Worm (Caenorhabditis elegans) whole organism, young adult: ENCODE measurements around the gene srh-61.

ENCODE experiments used
- B0019.2 ChIP-seq: fragments of 200-800 bp; sonication (Bioruptor generic); conservative IDR thresholded peaks from 2 replicates; pipeline ENCODE4 v1.3.6; 2022; ENCODE audit warnings: missing genetic modification reagents, missing genetic modification characterization, missing compliant biosample characterization
- B0336.3 ChIP-seq: fragments of 200-800 bp; sonication (Bioruptor generic); IDR thresholded peaks from 2 replicates; pipeline ENCODE4 v1.3.6; 2022; ENCODE audit warnings: missing genetic modification characterization, missing compliant biosample characterization
- C17E4.6 ChIP-seq: fragments of 200-800 bp; sonication (Bioruptor generic); IDR thresholded peaks from 2 replicates; pipeline ENCODE4 v1.3.6; 2022; ENCODE audit warnings: missing genetic modification reagents, missing genetic modification characterization, missing compliant biosample characterization
- F10E7.11 ChIP-seq: sonication (generic microtip); optimal IDR thresholded peaks from 2 replicates; lab custom pipeline; 2017; ENCODE audit warnings: mild to moderate bottlenecking, missing genetic modification characterization, moderate library complexity, missing compliant biosample characterization
- F49E8.2 ChIP-seq: sonication (generic microtip); optimal IDR thresholded peaks from 3 replicates; lab custom pipeline; 2017; ENCODE audit warnings: missing genetic modification characterization, mild to moderate bottlenecking, missing compliant biosample characterization, antibody characterized with exemption, moderate library complexity; ENCODE audit not compliant: insufficient read depth
- F55B11.4 ChIP-seq: sonication (generic microtip); optimal IDR thresholded peaks from 2 replicates; lab custom pipeline; 2016; ENCODE audit warnings: missing compliant biosample characterization, missing genetic modification characterization, borderline replicate concordance; ENCODE audit not compliant: insufficient read depth
- F57C9.4 ChIP-seq: sonication (generic microtip); optimal IDR thresholded peaks from 2 replicates; lab custom pipeline; 2017; ENCODE audit warnings: mild to moderate bottlenecking, missing genetic modification characterization, missing compliant biosample characterization
- Y53G8AR.9 ChIP-seq: fragments of 200-800 bp; sonication (Bioruptor generic); conservative IDR thresholded peaks from 2 replicates; pipeline ENCODE4 v1.3.6; 2022; ENCODE audit warnings: missing genetic modification reagents, missing genetic modification characterization, missing compliant biosample characterization
- Y56A3A.18 ChIP-seq: fragments of 200-800 bp; sonication (Bioruptor generic); IDR thresholded peaks from 2 replicates; pipeline ENCODE4 v1.3.6; 2022; ENCODE audit warnings: missing genetic modification reagents, missing genetic modification characterization, missing compliant biosample characterization
- Y67H2A.10 ChIP-seq: fragments of 200-800 bp; sonication (Bioruptor generic); conservative IDR thresholded peaks from 2 replicates; pipeline ENCODE4 v1.3.6; 2022; ENCODE audit warnings: missing genetic modification reagents, missing genetic modification characterization, missing compliant biosample characterization
- ama-1 ChIP-seq, 3 experiments: fragments of 150-350 bp in 1 of 3; sonication (generic microtip) in 2 of 3; optimal IDR thresholded peaks; 2 replicates each; lab custom pipeline; 2014 to 2018; ENCODE audit warnings: missing biosample characterization in 2 of 3, missing genetic modification characterization in 2 of 3, missing genetic modification reagents in 2 of 3
- attf-5 ChIP-seq: fragments of 200-800 bp; sonication (Bioruptor generic); optimal IDR thresholded peaks from 2 replicates; lab custom pipeline; 2018; ENCODE audit warnings: mild to moderate bottlenecking, missing genetic modification characterization, missing compliant biosample characterization
- attf-6 ChIP-seq: fragments of 200-800 bp; sonication (Bioruptor generic); IDR thresholded peaks from 2 replicates; pipeline ENCODE4 v1.3.6; 2022; ENCODE audit warnings: missing genetic modification reagents, missing genetic modification characterization, missing compliant biosample characterization
- ceh-40 ChIP-seq: fragments of 200-800 bp; sonication (Bioruptor generic); IDR thresholded peaks from 2 replicates; pipeline ENCODE4 v1.3.6; 2022; ENCODE audit warnings: missing genetic modification characterization, missing compliant biosample characterization
- ceh-79 ChIP-seq: sonication (generic microtip); optimal IDR thresholded peaks from 2 replicates; lab custom pipeline; 2017; ENCODE audit warnings: mild to moderate bottlenecking, missing genetic modification characterization, missing compliant biosample characterization
- dpff-1 ChIP-seq: sonication (generic microtip); optimal IDR thresholded peaks from 2 replicates; lab custom pipeline; 2017; ENCODE audit warnings: mild to moderate bottlenecking, missing genetic modification characterization, missing compliant biosample characterization
- ekl-4 ChIP-seq: fragments of 200-800 bp; sonication (Bioruptor generic); IDR thresholded peaks from 2 replicates; pipeline ENCODE4 v1.3.6; 2022; ENCODE audit warnings: missing genetic modification reagents, missing genetic modification characterization, missing compliant biosample characterization
- hlh-26 ChIP-seq: fragments of 200-800 bp; sonication (Bioruptor generic); conservative IDR thresholded peaks from 2 replicates; pipeline ENCODE4 v1.3.6; 2022; ENCODE audit warnings: missing genetic modification reagents, missing genetic modification characterization, missing compliant biosample characterization
- hrde-1 ChIP-seq: sonication (generic microtip); optimal IDR thresholded peaks from 2 replicates; lab custom pipeline; 2016; ENCODE audit warnings: missing genetic modification characterization, mild to moderate bottlenecking, missing compliant biosample characterization, moderate library complexity, missing genotype, missing genetic modification reagents, borderline replicate concordance
- let-526 ChIP-seq: fragments of 200-800 bp; sonication (Bioruptor generic); IDR thresholded peaks from 2 replicates; pipeline ENCODE4 v1.3.6; 2022; ENCODE audit warnings: missing genetic modification reagents, missing genetic modification characterization, missing compliant biosample characterization
- let-607 ChIP-seq, 2 experiments: fragments of 200-800 bp in 1 of 2; sonication (Bioruptor generic) in 1 of 2; sonication (generic microtip) in 1 of 2; optimal IDR thresholded peaks; 2 replicates each; lab custom pipeline; 2016 to 2018; ENCODE audit warnings: mild to moderate bottlenecking in 2 of 2, missing compliant biosample characterization in 2 of 2, missing genetic modification characterization in 2 of 2, moderate library complexity in 2 of 2, missing genotype in 1 of 2
- lin-54 ChIP-seq: fragments of 200-800 bp; sonication (Bioruptor generic); optimal IDR thresholded peaks from 2 replicates; lab custom pipeline; 2018; ENCODE audit warnings: mild to moderate bottlenecking, missing genetic modification characterization, missing compliant biosample characterization
- lir-1 ChIP-seq: fragments of 200-800 bp; sonication (Bioruptor generic); conservative IDR thresholded peaks from 2 replicates; pipeline ENCODE4 v1.3.6; 2022; ENCODE audit warnings: missing genetic modification reagents, missing genetic modification characterization, missing compliant biosample characterization
- madf-10 ChIP-seq: sonication (generic microtip); optimal IDR thresholded peaks from 2 replicates; lab custom pipeline; 2016; ENCODE audit warnings: mild to moderate bottlenecking, missing genetic modification characterization, missing compliant biosample characterization
- madf-8 ChIP-seq: fragments of 200-800 bp; sonication (Bioruptor generic); conservative IDR thresholded peaks from 2 replicates; pipeline ENCODE4 v1.3.6; 2022; ENCODE audit warnings: missing genetic modification reagents, missing genetic modification characterization, missing compliant biosample characterization
- mel-28 ChIP-seq: sonication (generic microtip); optimal IDR thresholded peaks from 2 replicates; lab custom pipeline; 2016; ENCODE audit warnings: borderline replicate concordance, mild to moderate bottlenecking, missing genetic modification characterization, missing compliant biosample characterization
- mes-4 ChIP-seq: sonication (generic microtip); optimal IDR thresholded peaks from 2 replicates; lab custom pipeline; 2016; ENCODE audit warnings: missing genotype, missing genetic modification characterization, missing compliant biosample characterization
- nhr-27 ChIP-seq: fragments of 200-800 bp; sonication (Bioruptor generic); optimal IDR thresholded peaks from 2 replicates; lab custom pipeline; 2018; ENCODE audit warnings: mild to moderate bottlenecking, missing genetic modification characterization, moderate library complexity, missing compliant biosample characterization
- nhr-80 ChIP-seq: sonication (generic microtip); optimal IDR thresholded peaks from 2 replicates; lab custom pipeline; 2016; ENCODE audit warnings: missing genetic modification characterization, missing compliant biosample characterization
- repo-1 ChIP-seq: sonication (generic microtip); optimal IDR thresholded peaks from 2 replicates; lab custom pipeline; 2017; ENCODE audit warnings: mild to moderate bottlenecking, missing genetic modification characterization, missing compliant biosample characterization
- sdz-38 ChIP-seq: sonication (generic microtip); optimal IDR thresholded peaks from 2 replicates; lab custom pipeline; 2016; ENCODE audit warnings: missing genotype, missing genetic modification characterization, missing compliant biosample characterization
- snpc-4 ChIP-seq, 5 experiments: fragments of 150-350 bp in 1 of 5; sonication (generic microtip) in 4 of 5; optimal IDR thresholded peaks; 2 replicates each; lab custom pipeline; 2014 to 2018; ENCODE audit warnings: missing genetic modification characterization in 5 of 5, missing biosample characterization in 3 of 5, antibody characterized with exemption in 2 of 5, mild to moderate bottlenecking in 2 of 5, missing compliant biosample characterization in 2 of 5, missing genotype in 2 of 5, moderate library complexity in 2 of 5, missing genetic modification reagents in 1 of 5
- sptf-2 ChIP-seq: fragments of 200-800 bp; sonication (Bioruptor generic); optimal IDR thresholded peaks from 2 replicates; lab custom pipeline; 2018; ENCODE audit warnings: mild to moderate bottlenecking, missing genetic modification characterization, missing compliant biosample characterization
- unc-62 ChIP-seq: fragments of 150-350 bp; optimal IDR thresholded peaks from 2 replicates; lab custom pipeline; 2014; ENCODE audit warnings: missing biosample characterization, missing genetic modification reagents, missing genetic modification characterization
- ztf-22 ChIP-seq: fragments of 200-800 bp; sonication (Bioruptor generic); optimal IDR thresholded peaks from 2 replicates; lab custom pipeline; 2018; ENCODE audit warnings: mild to moderate bottlenecking, missing genetic modification characterization, moderate library complexity, missing compliant biosample characterization
- ztf-25 ChIP-seq: fragments of 200-800 bp; sonication (Bioruptor generic); IDR thresholded peaks from 2 replicates; pipeline ENCODE4 v1.3.6; 2022; ENCODE audit warnings: missing genetic modification reagents, missing genetic modification characterization, missing compliant biosample characterization
- ztf-28 ChIP-seq: fragments of 200-800 bp; sonication (Bioruptor generic); IDR thresholded peaks from 2 replicates; pipeline ENCODE4 v1.3.6; 2022; ENCODE audit warnings: missing genetic modification reagents, missing genetic modification characterization, missing compliant biosample characterization
- ztf-6 ChIP-seq: fragments of 200-800 bp; sonication (Bioruptor generic); IDR thresholded peaks from 2 replicates; pipeline ENCODE4 v1.3.6; 2022; ENCODE audit warnings: missing genetic modification reagents, missing genetic modification characterization, missing compliant biosample characterization

srh-61 gene

DNA sequence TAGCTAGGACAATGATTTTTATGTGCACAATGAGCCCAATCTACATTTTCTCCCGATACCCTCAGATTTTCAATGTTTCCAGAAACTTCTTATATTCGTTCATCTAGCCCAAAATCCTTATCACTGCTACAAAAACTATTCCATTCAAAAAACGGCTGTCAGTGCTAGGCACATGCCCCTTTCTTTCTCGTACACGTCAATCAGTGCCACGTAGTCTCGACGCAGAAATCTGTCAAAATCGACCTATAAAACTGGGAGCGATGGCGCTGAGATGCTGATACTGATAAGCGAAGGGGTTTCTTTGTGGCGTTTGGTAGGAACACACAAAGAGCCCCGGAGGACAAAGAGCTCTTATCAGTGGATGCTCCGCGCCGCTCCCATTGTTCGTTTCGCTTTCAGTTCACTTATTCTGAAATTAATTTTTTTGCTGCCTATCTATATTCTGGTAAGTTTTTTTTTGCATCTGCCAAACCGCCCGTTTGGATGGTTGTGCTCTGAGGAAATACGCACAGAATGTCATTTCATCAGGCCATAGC is 2.7 kb upstream of the srh-61 start, which contains the start of gene srh-70 (continued):
- TF ChIP-seq B0019.2 (GFP tag; lab: Robert Waterston, UW) (no peak), hrde-1 (no peak), F57C9.4 (no peak), B0336.3 (GFP tag; lab: Robert Waterston, UW) (peak; percentile 80), C17E4.6 (no peak), ztf-28 (GFP tag; lab: Robert Waterston, UW) (no peak), lin-54 (GFP tag; lab: Kevin White, UChicago) (peak; percentile 58), Y53G8AR.9 (GFP tag; lab: Robert Waterston, UW) (peak; percentile 72), ztf-22 (peak; percentile 12), ceh-79 (tag; lab: Kevin White, UChicago) (no peak), ceh-40 (GFP tag; lab: Robert Waterston, UW) (no peak), repo-1 (tag; lab: Kevin White, UChicago) (peak; percentile 29), dpff-1 (tag; lab: Kevin White, UChicago) (no peak), Y56A3A.18 (GFP tag; lab: Robert Waterston, UW) (0 out of 2 replicates have a peak, but pooled peaks have one; percentile 29), attf-6 (GFP tag; lab: Robert Waterston, UW) (no peak), unc-62 (GFP tag; lab: Kevin White, UChicago) (peak; percentile 99), F55B11.4 (tag; lab: Kevin White, UChicago) (no peak), let-607 (tag; optimal IDR thresholded peaks at IDR 0.05; lab: Kevin White, UChicago) (peak; percentile 99), ztf-6 (GFP tag; lab: Robert Waterston, UW) (no peak), ztf-25 (GFP tag; lab: Robert Waterston, UW) (no peak), let-526 (GFP tag; lab: Robert Waterston, UW) (0 out of 2 replicates have a peak, but pooled peaks have one; percentile 21), snpc-4 (GFP tag; optimal IDR thresholded peaks at IDR 0.05; lab: Kevin White, UChicago) (no peak), snpc-4 (tag; optimal IDR thresholded peaks at IDR 0.05; lab: Kevin White, UChicago) (peak in 2 of 4 experiments; percentile 22 to 29), madf-8 (GFP tag; lab: Robert Waterston, UW) (no peak), ekl-4 (GFP tag; lab: Robert Waterston, UW) (0 out of 2 replicates have a peak, but pooled peaks have one; percentile 8), attf-5 (GFP tag; lab: Kevin White, UChicago) (peak; percentile 24), ama-1 (optimal IDR thresholded peaks at IDR 0.05; lab: Kevin White, UChicago) (no peak), ama-1 (GFP tag; optimal IDR thresholded peaks at IDR 0.05; lab: Kevin White, UChicago) (no peak), Y67H2A.10 (no peak), madf-10 (peak; percentile 6)

DNA sequence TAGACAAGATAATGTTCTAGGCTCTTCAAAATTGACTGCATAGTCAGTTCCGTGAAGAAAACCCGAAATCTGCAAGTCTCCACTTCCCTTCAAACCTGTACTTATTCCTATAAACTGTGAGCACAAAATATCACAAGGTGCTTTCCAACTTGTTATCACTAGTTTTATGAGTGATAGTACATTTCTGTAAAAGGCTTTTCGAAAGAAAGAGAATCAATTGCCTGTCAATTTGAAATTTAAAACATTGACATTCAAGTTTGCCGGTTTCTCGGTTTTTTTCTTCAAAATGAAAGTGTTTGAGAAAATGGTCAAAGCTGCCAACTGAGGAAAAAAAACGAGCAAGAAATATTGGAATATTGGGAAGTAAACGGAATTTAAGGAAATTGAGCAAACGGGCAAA is 1.8 kb upstream of the srh-61 start:
- TF ChIP-seq F10E7.11 (tag; lab: Kevin White, UChicago), result no peak
- no peak for TF ChIP-seq lir-1 (GFP tag; lab: Robert Waterston, UW)
- peak; percentile 58 for TF ChIP-seq let-607 (tag; optimal IDR thresholded peaks at IDR 0.05; lab: Kevin White, UChicago)
- TF ChIP-seq repo-1 (tag; lab: Kevin White, UChicago), result no peak
- TF ChIP-seq F49E8.2 (tag; lab: Kevin White, UChicago), result no peak
- no peak for TF ChIP-seq mel-28 (tag; lab: Kevin White, UChicago)
- TF ChIP-seq hlh-26 (GFP tag; lab: Robert Waterston, UW), result no peak
- no peak for TF ChIP-seq mes-4 (tag; lab: Kevin White, UChicago)
- no peak for TF ChIP-seq sdz-38 (tag; lab: Kevin White, UChicago)
- TF ChIP-seq sptf-2 (GFP tag; lab: Kevin White, UChicago), result no peak
- TF ChIP-seq nhr-27 (tag; lab: Kevin White, UChicago), result no peak
- TF ChIP-seq unc-62 (GFP tag; lab: Kevin White, UChicago), result peak; percentile 34
- TF ChIP-seq nhr-80 (tag; lab: Kevin White, UChicago), result peak; percentile 35
